Worm (Caenorhabditis elegans) whole organism, late embryonic: Measurements from ENCODE around the gene srd-47.

Experiments
- C08G9.2 ChIP-seq: sonication (generic microtip); optimal IDR thresholded peaks from 2 replicates; lab custom pipeline; 2016; ENCODE audit warnings: mild to moderate bottlenecking, missing genetic modification characterization, moderate library complexity, missing compliant biosample characterization
- C38D4.7 ChIP-seq: fragments of 200-800 bp; sonication (Bioruptor generic); optimal IDR thresholded peaks from 2 replicates; lab custom pipeline; 2018; ENCODE audit warnings: mild to moderate bottlenecking, missing genetic modification characterization, moderate library complexity, missing compliant biosample characterization
- F13H6.1 ChIP-seq: sonication (generic microtip); optimal IDR thresholded peaks from 2 replicates; lab custom pipeline; 2016; ENCODE audit warnings: missing genetic modification characterization, missing compliant biosample characterization
- K02D7.2 ChIP-seq: sonication (generic microtip); optimal IDR thresholded peaks from 2 replicates; lab custom pipeline; 2017; ENCODE audit warnings: mild to moderate bottlenecking, missing genetic modification characterization, missing compliant biosample characterization
- K09A11.1 ChIP-seq: sonication (generic microtip); optimal IDR thresholded peaks from 2 replicates; lab custom pipeline; 2017; ENCODE audit warnings: antibody characterized with exemption, mild to moderate bottlenecking, missing genetic modification characterization, missing compliant biosample characterization; ENCODE audit not compliant: insufficient read depth
- T23F11.4 ChIP-seq: fragments of 200-800 bp; sonication (Bioruptor generic); optimal IDR thresholded peaks from 2 replicates; lab custom pipeline; 2018; ENCODE audit warnings: mild to moderate bottlenecking, missing genetic modification characterization, missing compliant biosample characterization
- Y22D7AL.16 ChIP-seq: sonication (generic microtip); optimal IDR thresholded peaks from 2 replicates; lab custom pipeline; 2016; ENCODE audit warnings: missing genetic modification characterization, missing compliant biosample characterization
- ama-1 ChIP-seq: fragments of 150-350 bp; optimal IDR thresholded peaks from 2 replicates; lab custom pipeline; 2014
- ceh-14 ChIP-seq: sonication (generic microtip); optimal IDR thresholded peaks from 2 replicates; lab custom pipeline; 2016; ENCODE audit warnings: missing genotype, missing genetic modification characterization, missing compliant biosample characterization
- ceh-18 ChIP-seq: sonication (generic microtip); optimal IDR thresholded peaks from 2 replicates; lab custom pipeline; 2016; ENCODE audit warnings: missing genetic modification characterization, missing compliant biosample characterization
- ceh-19 ChIP-seq: fragments of 200-800 bp; sonication (Bioruptor generic); optimal IDR thresholded peaks from 2 replicates; lab custom pipeline; 2018; ENCODE audit warnings: mild to moderate bottlenecking, missing genetic modification characterization, missing compliant biosample characterization
- ceh-2 ChIP-seq: sonication (generic microtip); optimal IDR thresholded peaks from 2 replicates; lab custom pipeline; 2016; ENCODE audit warnings: missing genotype, missing genetic modification characterization, missing compliant biosample characterization
- ceh-24 ChIP-seq: sonication (generic microtip); optimal IDR thresholded peaks from 2 replicates; lab custom pipeline; 2016; ENCODE audit warnings: mild to moderate bottlenecking, missing genetic modification characterization, missing compliant biosample characterization
- ceh-30 ChIP-seq: fragments of 150-350 bp; optimal IDR thresholded peaks from 2 replicates; lab custom pipeline; 2014; ENCODE audit warnings: missing biosample characterization, missing genetic modification characterization
- ceh-31 ChIP-seq: sonication (generic microtip); optimal IDR thresholded peaks from 2 replicates; lab custom pipeline; 2016; ENCODE audit warnings: missing genetic modification characterization, missing compliant biosample characterization
- ceh-34 ChIP-seq: sonication (generic microtip); optimal IDR thresholded peaks from 2 replicates; lab custom pipeline; 2016; ENCODE audit warnings: mild to moderate bottlenecking, missing genetic modification characterization, missing compliant biosample characterization
- ceh-45 ChIP-seq: fragments of 200-800 bp; sonication (Bioruptor generic); IDR thresholded peaks from 2 replicates; pipeline ENCODE4 v1.3.6; 2022; ENCODE audit warnings: missing genetic modification reagents, missing genetic modification characterization, missing compliant biosample characterization
- ceh-48 ChIP-seq: sonication (generic microtip); optimal IDR thresholded peaks from 2 replicates; lab custom pipeline; 2016; ENCODE audit warnings: missing genetic modification characterization, inconsistent platforms, missing compliant biosample characterization
- ceh-6 ChIP-seq: fragments of 200-800 bp; sonication (Bioruptor generic); optimal IDR thresholded peaks from 2 replicates; lab custom pipeline; 2018; ENCODE audit warnings: mild to moderate bottlenecking, missing genetic modification characterization, missing compliant biosample characterization
- ceh-9 ChIP-seq: sonication (generic microtip); optimal IDR thresholded peaks from 2 replicates; lab custom pipeline; 2016; ENCODE audit warnings: mild to moderate bottlenecking, missing genetic modification characterization, inconsistent platforms, missing compliant biosample characterization
- che-1 ChIP-seq: sonication (generic microtip); optimal IDR thresholded peaks from 2 replicates; lab custom pipeline; 2016; ENCODE audit warnings: mild to moderate bottlenecking, missing genetic modification characterization, missing compliant biosample characterization
- dve-1 ChIP-seq: sonication (generic microtip); optimal IDR thresholded peaks from 2 replicates; lab custom pipeline; 2017; ENCODE audit warnings: antibody characterized with exemption, mild to moderate bottlenecking, missing genetic modification characterization, missing compliant biosample characterization
- elt-2 ChIP-seq: sonication (generic microtip); optimal IDR thresholded peaks from 2 replicates; lab custom pipeline; 2016; ENCODE audit warnings: missing genetic modification reagents, missing genetic modification characterization, missing compliant biosample characterization
- eyg-1 ChIP-seq: sonication (generic microtip); optimal IDR thresholded peaks from 2 replicates; lab custom pipeline; 2016; ENCODE audit warnings: missing genotype, missing genetic modification characterization, missing compliant biosample characterization
- fkh-6 ChIP-seq: sonication (generic microtip); optimal IDR thresholded peaks from 2 replicates; lab custom pipeline; 2016; ENCODE audit warnings: missing genetic modification characterization, missing compliant biosample characterization
- gmeb-2 ChIP-seq: sonication (generic microtip); optimal IDR thresholded peaks from 2 replicates; lab custom pipeline; 2016; ENCODE audit warnings: missing genetic modification characterization, inconsistent platforms, missing compliant biosample characterization
- hlh-15 ChIP-seq: sonication (generic microtip); optimal IDR thresholded peaks from 2 replicates; lab custom pipeline; 2016; ENCODE audit warnings: missing genetic modification characterization, missing compliant biosample characterization
- lin-11 ChIP-seq: fragments of 200-800 bp; sonication (Bioruptor generic); optimal IDR thresholded peaks from 2 replicates; lab custom pipeline; 2018; ENCODE audit warnings: mild to moderate bottlenecking, missing genetic modification characterization, missing compliant biosample characterization
- madf-2 ChIP-seq: sonication (generic microtip); optimal IDR thresholded peaks from 2 replicates; lab custom pipeline; 2017; ENCODE audit warnings: missing genetic modification characterization, missing compliant biosample characterization
- nfya-1 ChIP-seq: sonication (generic microtip); optimal IDR thresholded peaks from 2 replicates; lab custom pipeline; 2017; ENCODE audit warnings: missing genetic modification characterization, mild to moderate bottlenecking, missing compliant biosample characterization, antibody characterized with exemption, moderate library complexity
- nhr-232 ChIP-seq: sonication (generic microtip); optimal IDR thresholded peaks from 2 replicates; lab custom pipeline; 2016; ENCODE audit warnings: missing genetic modification characterization, missing compliant biosample characterization
- npax-4 ChIP-seq: sonication (generic microtip); optimal IDR thresholded peaks from 2 replicates; lab custom pipeline; 2016; ENCODE audit warnings: missing genetic modification characterization, missing compliant biosample characterization
- pag-3 ChIP-seq: sonication (generic microtip); optimal IDR thresholded peaks from 2 replicates; lab custom pipeline; 2016; ENCODE audit warnings: missing compliant biosample characterization, missing genetic modification characterization, borderline replicate concordance
- pax-1 ChIP-seq: fragments of 150-350 bp; optimal IDR thresholded peaks from 2 replicates; lab custom pipeline; 2014; ENCODE audit warnings: missing biosample characterization, missing genetic modification characterization
- pha-2 ChIP-seq: sonication (generic microtip); optimal IDR thresholded peaks from 2 replicates; lab custom pipeline; 2017; ENCODE audit warnings: mild to moderate bottlenecking, missing genetic modification characterization, missing compliant biosample characterization
- ref-2 ChIP-seq: sonication (generic microtip); optimal IDR thresholded peaks from 2 replicates; lab custom pipeline; 2016; ENCODE audit warnings: missing genetic modification characterization, missing compliant biosample characterization
- rnt-1 ChIP-seq: sonication (generic microtip); optimal IDR thresholded peaks from 2 replicates; lab custom pipeline; 2016; ENCODE audit warnings: missing genetic modification characterization, missing compliant biosample characterization
- sdc-2 ChIP-seq: sonication (generic microtip); optimal IDR thresholded peaks from 2 replicates; lab custom pipeline; 2016; ENCODE audit warnings: missing genotype, missing genetic modification characterization, missing compliant biosample characterization
- sox-2 ChIP-seq: fragments of 200-800 bp; sonication (Bioruptor generic); IDR thresholded peaks from 2 replicates; pipeline ENCODE4 v1.3.6; 2022; ENCODE audit warnings: missing genetic modification reagents, missing genetic modification characterization, missing compliant biosample characterization
- syd-9 ChIP-seq: sonication (generic microtip); optimal IDR thresholded peaks from 2 replicates; lab custom pipeline; 2016; ENCODE audit warnings: mild to moderate bottlenecking, missing genetic modification characterization, moderate library complexity, missing compliant biosample characterization
- tbx-2 ChIP-seq: sonication (generic microtip); optimal IDR thresholded peaks from 2 replicates; lab custom pipeline; 2016; ENCODE audit warnings: missing genetic modification characterization, missing compliant biosample characterization
- tbx-7 ChIP-seq: sonication (generic microtip); optimal IDR thresholded peaks from 2 replicates; lab custom pipeline; 2016; ENCODE audit warnings: missing genotype, missing genetic modification characterization, missing compliant biosample characterization
- ttx-3 ChIP-seq: sonication (generic microtip); optimal IDR thresholded peaks from 2 replicates; lab custom pipeline; 2016; ENCODE audit warnings: missing genetic modification reagents, missing genetic modification characterization, missing compliant biosample characterization
- unc-55 ChIP-seq: sonication (generic microtip); optimal IDR thresholded peaks from 2 replicates; lab custom pipeline; 2017; ENCODE audit warnings: missing biosample characterization, missing genetic modification reagents, missing genetic modification characterization
- unc-86 ChIP-seq: sonication (generic microtip); optimal IDR thresholded peaks from 2 replicates; lab custom pipeline; 2016; ENCODE audit warnings: missing genetic modification characterization, missing compliant biosample characterization
- ztf-16 ChIP-seq: sonication (generic microtip); optimal IDR thresholded peaks from 2 replicates; lab custom pipeline; 2017; ENCODE audit warnings: missing genetic modification characterization, missing compliant biosample characterization

The srd-47 gene

ce11 chrX:12346729-12347128 lies 13.3 kb downstream of the srd-47 start, which contains the start of gene F42F12.11:
F42F12.11 (plus strand) TSS chrX:12347029.
- no peak for TF ChIP-seq ref-2 (tag; lab: Kevin White, UChicago)
- TF ChIP-seq ceh-31: no peak
- TF ChIP-seq madf-2 (tag; lab: Kevin White, UChicago): no peak
- no peak for TF ChIP-seq syd-9 (tag; lab: Kevin White, UChicago)
- no peak for TF ChIP-seq eyg-1
- no peak for TF ChIP-seq F13H6.1 (tag; lab: Kevin White, UChicago)
- no peak for TF ChIP-seq ttx-3
- no peak for TF ChIP-seq pag-3
- TF ChIP-seq elt-2 (tag; lab: Kevin White, UChicago): no peak
- no peak for TF ChIP-seq tbx-2 (tag; lab: Kevin White, UChicago)
- TF ChIP-seq nfya-1 (tag; lab: Kevin White, UChicago): no peak
- no peak for TF ChIP-seq ama-1

DNA sequence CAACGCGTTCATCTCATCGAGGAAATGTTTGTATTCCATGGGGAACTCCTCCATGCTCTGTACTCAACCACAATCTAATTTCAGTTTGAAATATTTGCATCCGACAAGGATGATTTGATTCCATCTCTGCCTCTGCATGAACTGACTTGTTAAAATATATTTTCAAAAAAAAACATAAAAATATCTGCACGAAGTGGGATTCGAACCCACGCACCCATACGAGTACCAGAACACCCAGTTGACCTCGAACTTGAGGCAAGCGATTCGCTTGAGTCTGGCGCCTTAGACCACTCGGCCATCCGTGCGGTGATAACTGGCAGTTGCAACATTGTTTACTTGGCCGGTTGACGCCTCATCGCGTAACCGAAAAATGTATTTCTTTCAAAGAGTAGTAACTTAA lies 14.4 kb downstream of the srd-47 start:
- TF ChIP-seq K02D7.2 (tag; lab: Kevin White, UChicago) (no peak), pax-1 (tag; lab: Kevin White, UChicago) (no peak), syd-9 (tag; lab: Kevin White, UChicago) (no peak), ceh-24 (tag; lab: Kevin White, UChicago) (no peak), ref-2 (tag; lab: Kevin White, UChicago) (no peak), lin-11 (no peak), eyg-1 (no peak), C38D4.7 (GFP tag; lab: Kevin White, UChicago) (no peak), ceh-48 (tag; lab: Kevin White, UChicago) (no peak), ceh-19 (no peak), sdc-2 (peak; percentile 63), ceh-31 (no peak), sox-2 (GFP tag; lab: Robert Waterston, UW) (no peak), ceh-9 (tag; lab: Kevin White, UChicago) (no peak), ztf-16 (tag; lab: Kevin White, UChicago) (no peak), T23F11.4 (GFP tag; lab: Kevin White, UChicago) (no peak), hlh-15 (tag; lab: Kevin White, UChicago) (no peak), ceh-6 (GFP tag; lab: Kevin White, UChicago) (peak; percentile 31), unc-86 (tag; lab: Kevin White, UChicago) (no peak), ceh-45 (GFP tag; lab: Robert Waterston, UW) (no peak), gmeb-2 (no peak), ceh-34 (tag; lab: Kevin White, UChicago) (no peak), nhr-232 (peak; percentile 36), rnt-1 (tag; lab: Kevin White, UChicago) (no peak), Y22D7AL.16 (no peak), dve-1 (tag; lab: Kevin White, UChicago) (no peak), K09A11.1 (tag; lab: Kevin White, UChicago) (no peak), ceh-2 (tag; lab: Kevin White, UChicago) (no peak), F13H6.1 (tag; lab: Kevin White, UChicago) (no peak), pha-2 (tag; lab: Kevin White, UChicago) (no peak), ama-1 (no peak), fkh-6 (tag; lab: Kevin White, UChicago) (no peak), unc-55 (GFP tag; lab: Kevin White, UChicago) (no peak), tbx-7 (tag; lab: Kevin White, UChicago) (no peak), tbx-2 (tag; lab: Kevin White, UChicago) (no peak), ceh-18 (no peak), ceh-14 (tag; lab: Kevin White, UChicago) (peak; percentile 3), npax-4 (tag; lab: Kevin White, UChicago) (no peak), ceh-30 (no peak), elt-2 (tag; lab: Kevin White, UChicago) (peak; percentile 25), che-1 (peak; percentile 30), C08G9.2 (tag; lab: Kevin White, UChicago) (no peak)
